Worm (Caenorhabditis elegans) whole organism, early embryonic: ENCODE results near the gene lgc-15.

Source experiments
- B0310.2 ChIP-seq: sonication (generic microtip); optimal IDR thresholded peaks from 2 replicates; lab custom pipeline; 2016; ENCODE audit warnings: mild to moderate bottlenecking, missing genetic modification characterization, missing compliant biosample characterization
- ama-1 ChIP-seq: fragments of 150-350 bp; optimal IDR thresholded peaks from 2 replicates; lab custom pipeline; 2014
- ceh-13 ChIP-seq: fragments of 200-800 bp; sonication (Bioruptor generic); optimal IDR thresholded peaks from 2 replicates; lab custom pipeline; 2018; ENCODE audit warnings: mild to moderate bottlenecking, missing genetic modification characterization, missing compliant biosample characterization
- ceh-36 ChIP-seq: sonication (generic microtip); optimal IDR thresholded peaks from 2 replicates; lab custom pipeline; 2016; ENCODE audit warnings: missing genetic modification characterization, inconsistent platforms, missing compliant biosample characterization
- flt-1 ChIP-seq: fragments of 200-800 bp; sonication (Bioruptor generic); IDR thresholded peaks from 2 replicates; pipeline ENCODE4 v1.3.6; 2022; ENCODE audit warnings: missing genetic modification characterization, missing compliant biosample characterization
- hmbx-1 ChIP-seq: sonication (generic microtip); optimal IDR thresholded peaks from 2 replicates; lab custom pipeline; 2016; ENCODE audit warnings: mild to moderate bottlenecking, missing genetic modification characterization, missing compliant biosample characterization
- hmg-4 ChIP-seq: fragments of 200-800 bp; sonication (Bioruptor generic); optimal IDR thresholded peaks from 2 replicates; lab custom pipeline; 2018; ENCODE audit warnings: mild to moderate bottlenecking, missing genetic modification characterization, missing compliant biosample characterization
- pes-1 ChIP-seq: fragments of 200-800 bp; sonication (Bioruptor generic); IDR thresholded peaks from 2 replicates; pipeline ENCODE4 v1.3.6; 2022; ENCODE audit warnings: missing genetic modification reagents, missing genetic modification characterization, missing compliant biosample characterization
- scrt-1 ChIP-seq: fragments of 200-800 bp; sonication (Bioruptor generic); IDR thresholded peaks from 2 replicates; pipeline ENCODE4 v1.3.6; 2022; ENCODE audit warnings: missing genetic modification characterization, missing compliant biosample characterization
- sea-1 ChIP-seq: fragments of 200-800 bp; sonication (Bioruptor generic); conservative IDR thresholded peaks from 2 replicates; pipeline ENCODE4 v1.3.6; 2022; ENCODE audit warnings: missing genetic modification characterization, missing compliant biosample characterization
- tbx-11 ChIP-seq: fragments of 200-800 bp; sonication (Bioruptor generic); IDR thresholded peaks from 2 replicates; pipeline ENCODE4 v1.3.6; 2022; ENCODE audit warnings: missing genetic modification characterization, missing compliant biosample characterization
- tbx-37 ChIP-seq: fragments of 200-800 bp; sonication (Bioruptor generic); conservative IDR thresholded peaks from 2 replicates; pipeline ENCODE4 v1.3.6; 2022; ENCODE audit warnings: missing genetic modification reagents, missing genetic modification characterization, missing compliant biosample characterization
- tra-4 ChIP-seq: sonication (generic microtip); optimal IDR thresholded peaks from 2 replicates; lab custom pipeline; 2017; ENCODE audit warnings: missing genetic modification characterization, missing compliant biosample characterization

DNA sequence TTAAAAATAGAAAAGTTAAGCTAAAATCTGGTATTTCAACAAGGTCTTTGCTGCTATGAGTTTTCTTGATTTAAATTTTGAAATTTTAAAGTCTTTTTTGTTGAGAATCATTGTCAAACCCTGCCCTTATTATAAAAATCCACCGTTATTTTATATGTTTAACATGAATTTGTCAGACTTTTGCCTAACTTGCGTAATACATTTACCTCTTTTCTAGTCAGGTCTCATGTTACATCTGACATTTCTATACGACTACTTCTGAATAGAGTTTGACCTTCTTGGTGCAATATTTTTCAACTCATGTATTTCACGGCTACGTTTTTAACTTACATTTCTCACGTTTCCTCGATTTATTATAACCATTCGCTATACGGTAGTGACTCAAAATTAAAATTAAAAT, at the start of gene lgc-15:
- TF ChIP-seq tra-4 (tag; lab: Kevin White, UChicago): no peak
- TF ChIP-seq hmg-4 (GFP tag; lab: Kevin White, UChicago): no peak
- no peak for TF ChIP-seq tbx-37 (GFP tag; lab: Robert Waterston, UW)
- TF ChIP-seq ceh-36: no peak
- TF ChIP-seq ama-1 (lab: Kevin White, UChicago): no peak
- TF ChIP-seq hmbx-1 (tag; lab: Kevin White, UChicago): no peak
- TF ChIP-seq ceh-13 (GFP tag; lab: Kevin White, UChicago): no peak
- no peak for TF ChIP-seq sea-1 (GFP tag; lab: Robert Waterston, UW)
- TF ChIP-seq B0310.2 (tag; lab: Kevin White, UChicago): no peak
- TF ChIP-seq pes-1 (GFP tag; lab: Robert Waterston, UW): no peak
- TF ChIP-seq flt-1 (GFP tag; lab: Robert Waterston, UW): no peak
- TF ChIP-seq scrt-1 (GFP tag; lab: Robert Waterston, UW): no peak
- TF ChIP-seq tbx-11 (GFP tag; lab: Robert Waterston, UW): no peak
